Fruit fly (Drosophila melanogaster): ENCODE results near the gene Bin1.

The Bin1 gene

DNA sequence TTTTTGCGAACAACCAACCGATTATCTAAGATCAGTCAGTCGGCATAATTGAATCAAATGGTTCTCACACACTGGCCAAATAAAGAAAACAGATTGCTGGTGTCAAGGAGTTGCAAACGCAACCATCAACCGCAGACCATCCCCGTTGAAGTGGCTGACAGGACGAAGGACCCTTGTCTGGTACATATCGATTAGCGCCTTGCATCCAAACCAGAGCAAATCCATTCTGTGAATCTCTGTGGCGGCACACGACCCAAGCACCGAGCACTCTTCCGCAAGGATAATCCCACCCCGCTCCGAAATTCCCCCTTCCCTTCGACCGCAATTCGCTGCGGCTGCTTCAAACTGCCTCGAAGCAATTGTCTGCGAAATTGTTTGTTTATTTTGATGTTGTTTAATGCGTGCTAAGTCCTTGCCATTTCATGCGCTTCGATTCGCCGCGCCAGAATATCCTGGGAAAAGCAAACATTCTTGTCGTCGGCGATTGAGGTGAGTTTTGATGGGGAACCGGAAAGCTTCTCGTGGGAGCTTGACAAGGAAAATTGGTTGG, 35.9 kb downstream of the Bin1 start:
- TF ChIP-seq Sin3A (optimal IDR thresholded peaks at IDR 0.05), result no peak
- TF ChIP-seq psq (optimal IDR thresholded peaks at IDR 0.05), result no peak
- TF ChIP-seq h (optimal IDR thresholded peaks at IDR 0.05), result no peak
- TF ChIP-seq Myc (optimal IDR thresholded peaks at IDR 0.05), result no peak
- no peak for TF ChIP-seq ttk (optimal IDR thresholded peaks at IDR 0.05)
- TF ChIP-seq insv (optimal IDR thresholded peaks at IDR 0.05), result no peak

DNA sequence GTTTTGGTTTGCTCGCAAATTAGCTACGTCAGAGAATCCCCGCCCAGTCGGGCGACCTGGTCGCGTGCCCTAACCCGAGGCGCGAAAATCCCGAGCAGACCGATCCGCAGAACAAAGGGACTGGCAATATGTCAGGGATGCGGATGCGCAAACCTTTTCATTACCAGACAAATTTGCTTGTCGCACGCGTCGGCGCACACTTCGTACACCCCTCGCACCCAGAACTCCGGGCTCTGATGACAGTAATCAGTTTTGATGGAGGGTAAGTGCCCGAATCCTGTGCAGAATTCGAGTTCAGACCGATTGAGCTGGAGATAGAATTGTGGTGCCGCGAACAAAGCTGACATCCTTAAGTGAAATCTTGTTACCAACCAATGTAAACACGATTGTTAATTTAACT, 37.0 kb downstream of the Bin1 start:
- TF ChIP-seq Myc (optimal IDR thresholded peaks at IDR 0.05) (no peak), insv (optimal IDR thresholded peaks at IDR 0.05) (no peak), h (optimal IDR thresholded peaks at IDR 0.05) (no peak), Sin3A (optimal IDR thresholded peaks at IDR 0.05) (no peak), psq (optimal IDR thresholded peaks at IDR 0.05) (no peak), ttk (optimal IDR thresholded peaks at IDR 0.05) (no peak)

DNA sequence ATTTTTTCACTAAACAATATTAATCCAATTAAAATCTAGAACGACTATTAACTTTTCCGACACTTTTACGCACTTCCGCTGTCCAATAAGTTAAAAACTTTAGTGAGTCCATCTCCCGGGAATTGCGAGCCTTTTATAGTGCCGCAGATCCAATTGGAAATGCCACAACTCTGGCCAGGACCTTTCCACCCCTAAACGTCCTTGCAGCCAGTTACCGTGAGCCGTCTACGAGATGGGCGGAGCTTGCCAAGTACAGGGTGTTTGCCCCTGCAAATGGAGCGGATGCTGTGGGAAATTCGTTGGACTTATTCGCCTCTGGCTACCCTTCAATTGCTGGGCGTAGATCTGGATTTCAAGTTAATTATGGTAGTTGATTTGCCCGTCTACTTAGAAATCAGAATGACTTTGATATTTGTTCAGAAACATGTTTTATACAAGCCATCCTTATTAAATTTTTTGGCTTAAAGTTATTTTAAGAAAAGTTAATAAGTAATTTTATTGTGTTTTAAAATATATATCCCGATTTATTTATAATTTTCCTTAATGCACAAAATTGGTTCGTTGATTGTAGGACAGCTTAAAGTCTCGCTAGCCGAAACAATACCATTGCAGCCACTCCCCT, 38.0 kb downstream of the Bin1 start, which contains the start of gene Fer2:
Fer2 (minus strand) TSS at position 74 of the 622 bp plus-strand sequence.
- no peak for TF ChIP-seq Sin3A (optimal IDR thresholded peaks at IDR 0.05)
- TF ChIP-seq insv (optimal IDR thresholded peaks at IDR 0.05), result no peak
- no peak for TF ChIP-seq ttk (optimal IDR thresholded peaks at IDR 0.05)
- no peak for TF ChIP-seq h (optimal IDR thresholded peaks at IDR 0.05)
- TF ChIP-seq psq (optimal IDR thresholded peaks at IDR 0.05), result no peak
- no peak for TF ChIP-seq Myc (optimal IDR thresholded peaks at IDR 0.05)

DNA sequence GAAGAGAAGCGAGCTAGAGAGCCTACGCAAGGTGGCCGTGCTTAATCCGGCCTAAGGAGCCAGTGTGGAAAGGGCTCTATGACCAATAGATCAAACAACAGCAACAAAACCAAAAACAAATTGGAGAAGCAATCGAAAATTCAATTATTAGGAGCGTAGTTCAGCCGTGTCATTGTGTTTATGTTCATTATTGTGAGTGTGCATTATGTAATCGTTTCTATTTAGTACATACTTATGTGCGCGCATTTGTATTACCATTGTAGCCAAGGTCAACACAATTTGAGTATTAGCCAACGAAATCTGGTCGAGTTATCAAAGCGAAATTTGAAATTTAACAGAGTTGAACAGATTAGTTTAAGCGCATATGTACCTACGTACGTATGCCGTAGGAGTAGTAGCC, 40.7 kb downstream of the Bin1 start:
- TF ChIP-seq Sin3A (optimal IDR thresholded peaks at IDR 0.05) (no peak), Myc (optimal IDR thresholded peaks at IDR 0.05) (no peak), h (optimal IDR thresholded peaks at IDR 0.05) (no peak), insv (optimal IDR thresholded peaks at IDR 0.05) (no peak), ttk (optimal IDR thresholded peaks at IDR 0.05) (no peak), psq (optimal IDR thresholded peaks at IDR 0.05) (no peak)

DNA sequence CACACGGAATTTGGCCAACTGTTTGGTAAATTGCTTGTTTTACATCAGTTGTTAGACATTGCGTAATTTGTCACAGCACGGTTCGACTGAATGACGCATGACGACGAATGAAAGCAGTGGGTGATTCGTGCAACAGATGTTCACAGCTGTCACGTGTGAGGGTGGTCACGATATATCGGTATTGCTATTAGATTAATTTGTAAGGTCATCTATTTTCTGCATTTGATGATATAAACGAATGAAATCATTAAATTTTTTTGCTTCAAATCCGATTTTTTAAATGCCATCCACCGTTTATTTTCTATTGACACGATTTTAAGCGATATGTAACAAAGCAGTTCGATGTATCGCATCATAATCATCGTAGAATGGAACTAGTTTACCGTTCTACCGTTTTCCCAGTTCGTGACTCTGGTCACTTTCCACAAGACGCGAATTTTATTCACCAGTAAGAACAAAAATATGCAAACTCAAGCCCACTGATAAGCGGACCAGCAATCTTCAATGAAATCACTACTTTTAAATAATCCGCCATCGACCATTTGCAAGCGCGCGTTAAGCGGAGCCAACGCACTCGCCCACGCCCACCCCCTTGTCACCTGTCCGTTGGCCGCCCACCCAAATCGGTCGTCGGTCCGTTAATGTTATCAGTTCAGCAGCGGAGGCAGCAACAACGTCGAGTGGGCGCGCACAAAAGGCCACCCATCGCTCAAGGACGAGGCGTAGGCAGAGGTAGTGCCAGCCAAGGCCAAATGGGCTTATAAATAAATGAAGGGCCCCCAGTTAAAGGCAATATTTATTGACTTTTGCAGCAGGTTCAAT, 42.5 kb downstream of the Bin1 start, which contains the start of the genes Mic26-27 and CG5916:
Mic26-27 (minus strand) TSS at position 224 of the 822 bp plus-strand sequence.
CG5916 (plus strand) TSS at position 398 of the 822 bp plus-strand sequence.
- no peak for TF ChIP-seq h (optimal IDR thresholded peaks at IDR 0.05)
- TF ChIP-seq insv (optimal IDR thresholded peaks at IDR 0.05), result no peak
- TF ChIP-seq ttk (optimal IDR thresholded peaks at IDR 0.05), result no peak
- TF ChIP-seq Myc (optimal IDR thresholded peaks at IDR 0.05), result no peak
- TF ChIP-seq psq (optimal IDR thresholded peaks at IDR 0.05), result no peak
- TF ChIP-seq Sin3A (optimal IDR thresholded peaks at IDR 0.05), result no peak

All from Kc167 (cell line).